Worm (Caenorhabditis elegans) whole organism, mixed stage, embryonic: ENCODE measurements around the gene col-154.
A peak's percentile ranks its signal among the peaks of the same experiment; 100 is the strongest.

Source experiments
- M03D4.4 ChIP-seq: sonication (generic microtip); optimal IDR thresholded peaks from 2 replicates; lab custom pipeline; 2017; ENCODE audit warnings: mild to moderate bottlenecking, missing genetic modification characterization, missing compliant biosample characterization
- bed-3 ChIP-seq: fragments of 200-800 bp; sonication (Bioruptor generic); optimal IDR thresholded peaks from 3 replicates; lab custom pipeline; 2018; ENCODE audit warnings: mild to moderate bottlenecking, missing genetic modification characterization, moderate library complexity, missing compliant biosample characterization
- blmp-1 ChIP-seq: fragments of 150-350 bp; optimal IDR thresholded peaks from 2 replicates; lab custom pipeline; 2014; ENCODE audit warnings: missing biosample characterization, missing genetic modification characterization
- ceh-43 ChIP-seq: fragments of 200-800 bp; sonication (Bioruptor generic); optimal IDR thresholded peaks from 2 replicates; lab custom pipeline; 2018; ENCODE audit warnings: mild to moderate bottlenecking, missing genetic modification characterization, moderate library complexity, missing compliant biosample characterization
- ceh-83 ChIP-seq: fragments of 200-800 bp; sonication (Bioruptor generic); optimal IDR thresholded peaks from 2 replicates; lab custom pipeline; 2018; ENCODE audit warnings: mild to moderate bottlenecking, missing genetic modification characterization, missing compliant biosample characterization
- ces-1 ChIP-seq: fragments of 150-350 bp; optimal IDR thresholded peaks from 2 replicates; lab custom pipeline; 2014; ENCODE audit warnings: missing biosample characterization, missing genetic modification reagents, missing genetic modification characterization
- cnd-1 ChIP-seq: fragments of 200-800 bp; sonication (Bioruptor generic); optimal IDR thresholded peaks from 2 replicates; lab custom pipeline; 2018; ENCODE audit warnings: mild to moderate bottlenecking, missing genetic modification characterization, missing compliant biosample characterization
- drap-1 ChIP-seq: fragments of 200-800 bp; sonication (Bioruptor generic); optimal IDR thresholded peaks from 3 replicates; lab custom pipeline; 2018; ENCODE audit warnings: mild to moderate bottlenecking, missing genetic modification characterization, missing compliant biosample characterization
- elt-3 ChIP-seq: fragments of 150-350 bp; optimal IDR thresholded peaks from 2 replicates; lab custom pipeline; 2014; ENCODE audit warnings: missing biosample characterization, missing genetic modification characterization
- flh-1 ChIP-seq: fragments of 200-800 bp; sonication (Bioruptor generic); optimal IDR thresholded peaks from 2 replicates; lab custom pipeline; 2018; ENCODE audit warnings: mild to moderate bottlenecking, missing genetic modification characterization, moderate library complexity, missing compliant biosample characterization
- ham-2 ChIP-seq: fragments of 200-800 bp; sonication (Bioruptor generic); optimal IDR thresholded peaks from 2 replicates; lab custom pipeline; 2018; ENCODE audit warnings: mild to moderate bottlenecking, missing genetic modification characterization, missing compliant biosample characterization
- hlh-1 ChIP-seq: fragments of 150-350 bp; optimal IDR thresholded peaks from 2 replicates; lab custom pipeline; 2014; ENCODE audit warnings: missing biosample characterization, missing genetic modification reagents, missing genetic modification characterization
- lin-13 ChIP-seq: fragments of 150-350 bp; optimal IDR thresholded peaks from 2 replicates; lab custom pipeline; 2014; ENCODE audit warnings: missing biosample characterization, missing genetic modification characterization
- lin-32 ChIP-seq: fragments of 200-800 bp; sonication (Bioruptor generic); optimal IDR thresholded peaks from 2 replicates; lab custom pipeline; 2018; ENCODE audit warnings: mild to moderate bottlenecking, missing genetic modification characterization, missing compliant biosample characterization
- lsy-2 ChIP-seq: fragments of 150-350 bp; optimal IDR thresholded peaks from 2 replicates; lab custom pipeline; 2014; ENCODE audit warnings: missing biosample characterization, missing genetic modification characterization
- mep-1 ChIP-seq: fragments of 150-350 bp; optimal IDR thresholded peaks from 2 replicates; lab custom pipeline; 2017; ENCODE audit warnings: missing biosample characterization, missing genetic modification reagents, missing genetic modification characterization, inconsistent platforms
- mls-2 ChIP-seq: sonication (generic microtip); optimal IDR thresholded peaks from 2 replicates; lab custom pipeline; 2016; ENCODE audit warnings: mild to moderate bottlenecking, missing genetic modification characterization, moderate library complexity, missing compliant biosample characterization
- nhr-12 ChIP-seq: fragments of 150-350 bp; optimal IDR thresholded peaks from 2 replicates; lab custom pipeline; 2014; ENCODE audit warnings: missing biosample characterization, missing genetic modification characterization
- nhr-2 ChIP-seq: fragments of 150-350 bp; optimal IDR thresholded peaks from 2 replicates; lab custom pipeline; 2014; ENCODE audit warnings: missing biosample characterization, missing genetic modification characterization
- nhr-237 ChIP-seq: fragments of 150-350 bp; optimal IDR thresholded peaks from 2 replicates; lab custom pipeline; 2014; ENCODE audit warnings: missing biosample characterization, missing genetic modification characterization
- nhr-28 ChIP-seq: fragments of 150-350 bp; optimal IDR thresholded peaks from 2 replicates; lab custom pipeline; 2014; ENCODE audit warnings: missing biosample characterization, missing genetic modification characterization
- nhr-76 ChIP-seq: sonication (generic microtip); optimal IDR thresholded peaks from 2 replicates; lab custom pipeline; 2017; ENCODE audit warnings: missing biosample characterization, missing genetic modification characterization
- pha-4 ChIP-seq: fragments of 150-350 bp; optimal IDR thresholded peaks from 2 replicates; lab custom pipeline; 2018; ENCODE audit warnings: missing biosample characterization, missing genetic modification reagents, missing genetic modification characterization
- sem-2 ChIP-seq: fragments of 200-800 bp; sonication (Bioruptor generic); optimal IDR thresholded peaks from 2 replicates; lab custom pipeline; 2018; ENCODE audit warnings: mild to moderate bottlenecking, missing genetic modification characterization, missing compliant biosample characterization
- snpc-4 ChIP-seq: fragments of 150-350 bp; optimal IDR thresholded peaks from 2 replicates; lab custom pipeline; 2014; ENCODE audit warnings: missing biosample characterization, missing genetic modification characterization
- sptf-1 ChIP-seq: sonication (generic microtip); optimal IDR thresholded peaks from 2 replicates; lab custom pipeline; 2017; ENCODE audit warnings: mild to moderate bottlenecking, missing genetic modification characterization, moderate library complexity, missing compliant biosample characterization
- tbx-8 ChIP-seq: fragments of 200-800 bp; sonication (Bioruptor generic); optimal IDR thresholded peaks from 2 replicates; lab custom pipeline; 2018; ENCODE audit warnings: mild to moderate bottlenecking, missing genetic modification characterization, moderate library complexity, missing compliant biosample characterization
- unc-120 ChIP-seq: sonication (generic microtip); optimal IDR thresholded peaks from 2 replicates; lab custom pipeline; 2017; ENCODE audit warnings: missing genetic modification characterization, missing compliant biosample characterization; ENCODE audit not compliant: poor library complexity, severe bottlenecking
- unc-39 ChIP-seq: fragments of 150-350 bp; optimal IDR thresholded peaks from 2 replicates; lab custom pipeline; 2014; ENCODE audit warnings: missing biosample characterization, missing genetic modification characterization
- unc-62 ChIP-seq: fragments of 150-350 bp; optimal IDR thresholded peaks from 2 replicates; lab custom pipeline; 2014; ENCODE audit warnings: missing biosample characterization, missing genetic modification reagents, missing genetic modification characterization
- zip-8 ChIP-seq: fragments of 150-350 bp; optimal IDR thresholded peaks from 2 replicates; lab custom pipeline; 2014; ENCODE audit warnings: missing biosample characterization, missing genetic modification characterization

Gene col-154

DNA sequence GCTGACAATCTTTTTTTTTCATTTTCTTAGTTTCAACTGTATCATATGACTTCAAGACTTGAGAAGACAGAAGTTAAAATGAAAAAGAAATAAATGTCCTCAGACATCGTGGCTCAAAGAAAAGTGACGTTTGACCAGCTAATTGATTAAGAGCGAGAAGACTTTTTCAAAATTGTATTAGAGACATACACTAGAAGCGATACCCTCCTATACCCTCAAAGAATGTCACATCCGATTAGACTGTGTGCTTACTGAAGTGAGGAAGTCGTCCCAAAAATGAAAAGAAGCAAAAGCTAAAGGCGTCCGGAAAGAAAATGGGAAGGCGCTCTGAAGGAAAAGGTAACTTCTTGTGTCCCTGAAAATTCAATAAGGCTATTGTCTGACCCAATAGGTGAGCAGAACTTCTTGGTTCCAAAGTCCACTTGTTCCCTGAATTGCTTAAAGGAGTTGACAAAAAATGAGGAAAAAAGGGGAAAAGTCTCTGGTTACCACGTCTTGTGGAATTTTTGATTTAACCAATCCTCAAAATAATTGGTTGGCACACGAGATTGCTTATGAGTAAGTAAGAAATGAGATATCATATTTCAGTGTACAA, 12.8 kb upstream of the col-154 start:
- TF ChIP-seq blmp-1: no peak
- TF ChIP-seq ces-1 (GFP tag; lab: Kevin White, UChicago): peak; percentile 73

DNA sequence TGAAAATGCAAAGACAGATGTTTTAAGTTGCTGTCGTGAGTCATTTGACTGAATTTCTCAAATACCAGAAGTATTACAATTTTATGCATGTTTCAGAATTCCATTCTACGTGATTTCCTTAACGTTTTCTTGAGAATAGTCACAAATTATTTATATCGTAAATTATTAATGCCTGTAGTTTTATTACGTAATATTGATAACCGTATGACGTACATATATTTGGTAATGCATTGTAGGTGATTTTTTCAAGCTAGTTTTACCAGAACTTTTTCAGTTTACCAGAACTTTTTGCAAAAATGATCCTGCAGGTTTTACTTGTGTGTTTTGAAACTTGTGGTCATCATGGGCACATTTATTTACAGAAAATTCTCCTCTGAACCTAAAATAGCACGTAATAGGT, 11.2 kb upstream of the col-154 start:
- peak; percentile 92 for TF ChIP-seq zip-8 (tag; lab: Kevin White, UChicago)
- TF ChIP-seq unc-39 (tag; lab: Kevin White, UChicago): no peak

DNA sequence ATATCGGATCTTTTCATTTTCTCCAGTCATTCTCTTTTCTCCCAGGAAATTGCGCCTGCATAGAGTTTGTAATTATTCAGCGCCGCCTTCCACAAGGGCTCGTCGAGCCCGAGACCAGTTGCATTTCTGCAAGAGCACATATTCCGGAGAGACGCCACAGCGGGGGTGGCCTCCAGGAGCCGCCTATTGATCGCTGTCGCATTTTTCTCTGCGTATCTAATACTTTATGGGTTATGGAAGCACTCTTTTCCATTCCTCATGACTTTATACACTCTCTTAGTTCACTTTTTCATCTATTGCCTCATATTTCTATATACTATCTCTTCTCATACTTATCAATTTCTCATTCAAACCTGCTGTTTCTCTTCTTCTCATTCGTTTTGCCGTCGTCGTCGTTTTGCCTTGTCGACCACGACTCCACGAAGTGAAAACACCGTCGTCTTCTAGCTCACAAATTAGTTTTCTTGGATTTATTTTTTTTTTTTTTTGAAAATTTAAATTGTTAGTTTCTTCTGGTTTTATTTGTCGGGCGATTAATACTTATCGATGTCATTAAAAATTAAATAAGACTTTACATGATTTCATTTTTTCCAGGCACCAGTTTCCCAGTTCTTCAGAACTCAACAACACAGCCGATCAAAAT, 9.9 kb upstream of the col-154 start, which contains the start of gene cnb-1:
Gene cnb-1 (plus strand): TSS at position 593 of the 643 bp plus-strand sequence.
- TF ChIP-seq ces-1 (GFP tag; lab: Kevin White, UChicago) (peak; percentile 81), cnd-1 (tag; lab: Kevin White, UChicago) (no peak), bed-3 (GFP tag; lab: Kevin White, UChicago) (no peak), elt-3 (tag; lab: Kevin White, UChicago) (no peak), mls-2 (tag; lab: Kevin White, UChicago) (peak; percentile 42), hlh-1 (tag; lab: Kevin White, UChicago) (peak; percentile 19), mep-1 (tag; lab: Kevin White, UChicago) (peak; percentile 20), unc-120 (peak; percentile 78), ceh-83 (no peak), unc-62 (peak; percentile 63), tbx-8 (GFP tag; lab: Kevin White, UChicago) (no peak)

ce11 chrV:11379341-11379740, 5.8 kb upstream of the col-154 start:
- TF ChIP-seq ces-1 (GFP tag; lab: Kevin White, UChicago) (peak; percentile 70), nhr-237 (tag; lab: Kevin White, UChicago) (no peak)

DNA sequence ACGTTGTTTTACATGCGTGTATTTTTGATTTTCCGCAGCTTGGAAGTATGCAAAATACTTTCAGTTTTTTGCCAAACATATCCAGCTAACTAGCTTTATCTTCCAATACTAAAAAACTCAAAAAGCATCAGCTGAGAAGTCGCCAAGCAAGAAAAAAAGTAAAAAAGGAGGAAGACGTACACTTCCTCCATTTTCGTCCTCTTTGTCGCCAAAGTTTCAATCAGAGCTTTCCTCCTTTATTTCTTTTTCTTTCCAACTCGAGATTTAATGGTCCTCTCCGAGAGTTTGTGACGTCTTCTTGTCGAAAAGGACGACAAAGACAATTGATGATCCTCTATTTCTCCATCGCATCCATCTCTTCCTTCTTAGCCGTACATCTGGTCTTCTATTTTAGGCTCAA, 4.6 kb upstream of the col-154 start:
- TF ChIP-seq unc-120 (no peak), sem-2 (GFP tag; lab: Kevin White, UChicago) (no peak), ceh-43 (GFP tag; lab: Kevin White, UChicago) (no peak), sptf-1 (tag; lab: Kevin White, UChicago) (no peak), bed-3 (GFP tag; lab: Kevin White, UChicago) (no peak), ham-2 (GFP tag; lab: Kevin White, UChicago) (no peak), ces-1 (GFP tag; lab: Kevin White, UChicago) (no peak), lsy-2 (tag; lab: Kevin White, UChicago) (no peak), unc-62 (no peak), pha-4 (no peak), flh-1 (no peak), lin-32 (GFP tag; lab: Kevin White, UChicago) (no peak), lin-13 (tag; lab: Kevin White, UChicago) (no peak), tbx-8 (GFP tag; lab: Kevin White, UChicago) (no peak), drap-1 (GFP tag; lab: Kevin White, UChicago) (no peak), snpc-4 (no peak), unc-39 (tag; lab: Kevin White, UChicago) (no peak), nhr-237 (tag; lab: Kevin White, UChicago) (no peak), mls-2 (tag; lab: Kevin White, UChicago) (no peak), nhr-76 (tag; lab: Kevin White, UChicago) (no peak)

ce11 chrV:11383032-11383431, 2.1 kb upstream of the col-154 start, which contains the start of gene F55C10.5:
Gene F55C10.5 (plus strand): TSS chrV:11383105.
- TF ChIP-seq elt-3 (tag; lab: Kevin White, UChicago) (no peak), unc-120 (no peak), nhr-76 (tag; lab: Kevin White, UChicago) (no peak), pha-4 (no peak), bed-3 (GFP tag; lab: Kevin White, UChicago) (no peak), flh-1 (no peak), mls-2 (tag; lab: Kevin White, UChicago) (no peak), drap-1 (GFP tag; lab: Kevin White, UChicago) (no peak), nhr-12 (tag; lab: Kevin White, UChicago) (no peak), M03D4.4 (tag; lab: Kevin White, UChicago) (no peak), nhr-28 (tag; lab: Kevin White, UChicago) (no peak), nhr-2 (no peak), hlh-1 (tag; lab: Kevin White, UChicago) (no peak)
